Worm (Caenorhabditis elegans): ENCODE results near the gene bcmo-1.

The bcmo-1 gene

DNA sequence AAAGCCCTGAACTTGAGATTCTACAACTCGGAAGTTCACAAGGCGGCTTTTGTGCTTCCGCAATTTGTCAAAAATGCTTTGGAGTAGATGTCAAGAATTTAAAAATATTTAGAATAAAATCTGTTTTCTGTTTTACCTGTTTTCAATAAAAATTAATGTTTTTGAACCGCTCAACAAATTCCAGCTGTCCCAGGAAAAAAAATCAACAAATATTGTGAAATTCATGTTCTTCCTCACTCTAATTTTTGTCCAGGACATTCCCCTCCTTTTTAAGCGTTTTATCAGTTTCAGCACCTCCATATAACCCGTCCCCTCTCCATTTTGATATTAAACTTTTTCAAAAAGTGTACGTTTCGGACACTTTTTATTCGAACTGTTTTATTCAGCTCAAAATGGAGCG lies 19.8 kb upstream of the bcmo-1 start, which contains the start of gene Y46G5A.20:
TSS of gene Y46G5A.20 (plus strand) at position 301 of the 400 bp plus-strand sequence.
- no peak for TF ChIP-seq pha-4 (tag; optimal IDR thresholded peaks at IDR 0.05)
- TF ChIP-seq syd-9 (tag; optimal IDR thresholded peaks at IDR 0.05): no peak
- TF ChIP-seq fkh-10 (GFP tag; optimal IDR thresholded peaks at IDR 0.05): no peak
- TF ChIP-seq hlh-6 (tag; optimal IDR thresholded peaks at IDR 0.05): no peak
- TF ChIP-seq ztf-16 (tag; optimal IDR thresholded peaks at IDR 0.05): no peak
- no peak for TF ChIP-seq ceh-2 (tag; optimal IDR thresholded peaks at IDR 0.05)
- no peak for TF ChIP-seq fax-1 (tag; optimal IDR thresholded peaks at IDR 0.05)
- no peak for TF ChIP-seq lin-11 (tag; optimal IDR thresholded peaks at IDR 0.05)
- TF ChIP-seq sdc-2 (tag; optimal IDR thresholded peaks at IDR 0.05): no peak
- TF ChIP-seq unc-86 (tag; optimal IDR thresholded peaks at IDR 0.05): no peak
- TF ChIP-seq hlh-8 (tag; optimal IDR thresholded peaks at IDR 0.05): no peak

DNA sequence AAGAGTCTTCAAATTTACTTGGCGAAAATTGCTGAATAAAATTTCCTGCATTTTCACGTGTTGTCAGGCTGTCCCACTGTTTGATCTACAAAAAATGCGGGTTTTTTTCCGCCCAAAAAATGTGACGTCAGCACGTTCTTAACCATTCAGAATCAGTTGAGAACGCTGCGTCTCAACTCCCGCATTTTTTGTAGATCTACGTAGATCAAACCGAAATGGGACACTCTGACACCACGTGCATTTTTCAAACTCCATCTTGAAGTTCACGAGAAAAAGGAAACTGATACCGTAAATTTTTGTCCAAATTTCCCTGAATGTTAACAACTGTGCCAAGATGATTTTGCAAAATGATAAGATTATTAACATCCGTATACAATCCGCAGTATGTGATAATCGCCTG lies 17.2 kb upstream of the bcmo-1 start:
- TF ChIP-seq hlh-30 (tag; optimal IDR thresholded peaks at IDR 0.05; ENCODE audit: insufficient read depth) (no peak), pag-3 (tag; optimal IDR thresholded peaks at IDR 0.05; ENCODE audit: borderline replicate concordance) (no peak), pqm-1 (tag; optimal IDR thresholded peaks at IDR 0.05) (no peak), ceh-22 (tag; optimal IDR thresholded peaks at IDR 0.05) (no peak), hlh-13 (GFP tag; optimal IDR thresholded peaks at IDR 0.05) (no peak)

DNA sequence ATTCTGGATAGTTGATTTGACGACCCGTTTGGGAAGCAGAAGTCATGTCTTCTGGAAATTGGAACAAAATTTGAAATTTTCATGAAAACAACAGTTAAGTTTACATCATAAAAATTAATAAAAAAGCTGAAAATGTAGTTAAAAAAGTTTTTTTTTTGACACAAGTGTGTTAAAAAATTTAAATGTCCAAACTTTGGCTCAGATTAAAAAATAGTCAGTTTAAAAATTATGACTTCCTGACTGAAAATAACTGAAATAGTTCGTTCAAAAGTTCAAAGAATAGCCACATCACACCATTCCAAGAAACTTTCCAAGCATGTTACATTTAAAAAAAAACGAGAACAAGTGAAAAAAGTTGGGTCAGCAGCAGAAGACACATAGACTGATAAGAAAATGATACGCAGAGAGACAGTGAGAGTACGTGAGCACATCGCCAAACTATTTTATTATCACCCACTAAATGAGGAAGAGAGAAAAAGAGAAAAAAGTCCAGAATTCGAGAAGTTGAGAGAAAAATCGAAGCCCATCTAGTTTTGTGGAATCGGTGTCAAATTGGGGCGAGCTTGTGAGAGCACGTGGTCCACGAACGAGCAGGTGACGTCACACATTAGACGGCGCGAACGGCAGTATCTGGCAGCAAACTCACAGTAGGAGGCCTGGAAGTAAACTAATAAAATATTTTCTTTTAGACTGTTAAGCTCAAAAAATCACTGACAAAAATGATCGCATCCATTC lies 13.9 kb upstream of the bcmo-1 start, which contains the start of gene acl-7:
TSS of gene acl-7 (minus strand) at position 51 of the 735 bp plus-strand sequence.
- no peak for TF ChIP-seq pha-4 (tag; optimal IDR thresholded peaks at IDR 0.05)
- peak; percentile 44 for TF ChIP-seq elt-2 (tag; optimal IDR thresholded peaks at IDR 0.05)

DNA sequence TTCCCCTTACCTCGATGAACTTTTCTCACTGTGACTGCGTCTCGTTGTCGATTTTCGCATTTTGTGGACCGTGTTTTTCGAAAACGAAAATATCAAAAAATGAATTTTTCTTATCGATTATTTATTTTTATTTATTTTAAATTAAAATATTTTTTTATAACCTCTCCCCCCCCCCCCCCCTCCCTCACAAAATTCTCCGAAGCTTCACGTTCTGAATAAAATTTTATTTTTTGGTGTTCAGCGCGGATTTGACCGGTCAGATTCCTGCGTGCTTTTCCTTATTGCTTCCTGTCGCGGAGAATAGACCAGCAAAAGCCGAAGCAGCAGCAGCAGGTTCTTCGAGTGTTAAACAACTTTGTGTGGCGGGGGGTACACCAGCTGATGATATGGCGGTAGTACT lies 12.0 kb upstream of the bcmo-1 start, which contains the start of gene Y46G5A.22:
TSS of gene Y46G5A.22 (minus strand) at position 101 of the 400 bp plus-strand sequence.
- no peak for TF ChIP-seq npax-4 (tag; optimal IDR thresholded peaks at IDR 0.05)
- no peak for TF ChIP-seq T23F11.4 (GFP tag; optimal IDR thresholded peaks at IDR 0.05)
- TF ChIP-seq dve-1 (tag; optimal IDR thresholded peaks at IDR 0.05): no peak
- no peak for TF ChIP-seq hlh-15 (tag; optimal IDR thresholded peaks at IDR 0.05)

DNA sequence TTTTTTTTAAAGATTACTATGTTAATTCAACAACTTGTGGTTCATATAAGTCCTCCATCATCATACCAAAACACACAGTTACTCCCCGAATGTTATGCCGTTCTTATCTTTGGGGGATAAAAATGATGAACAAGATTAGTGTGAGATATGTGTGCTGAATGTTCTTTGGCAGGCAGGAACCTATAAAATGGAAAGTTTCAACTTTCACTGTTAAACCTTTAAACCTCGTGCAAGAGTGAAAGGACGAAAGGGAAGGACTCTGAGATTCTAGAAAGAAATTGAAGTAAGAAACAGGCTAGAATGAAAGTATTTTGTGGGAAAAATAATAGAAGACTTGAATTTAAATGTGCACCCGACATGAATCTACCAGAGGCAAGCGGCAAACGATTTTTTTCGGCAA lies 10.5 kb upstream of the bcmo-1 start:
- TF ChIP-seq ceh-45 (GFP tag; IDR thresholded peaks at IDR 0.05) (no peak), pqm-1 (tag; optimal IDR thresholded peaks at IDR 0.05) (no peak), lim-6 (tag; optimal IDR thresholded peaks at IDR 0.05) (no peak), sdc-2 (tag; optimal IDR thresholded peaks at IDR 0.05) (no peak), pha-4 (tag; optimal IDR thresholded peaks at IDR 0.05) (no peak), ceh-24 (tag; optimal IDR thresholded peaks at IDR 0.05) (no peak), pros-1 (tag; optimal IDR thresholded peaks at IDR 0.05) (no peak), ceh-18 (tag; optimal IDR thresholded peaks at IDR 0.05) (no peak), syd-9 (tag; optimal IDR thresholded peaks at IDR 0.05) (no peak), ahr-1 (tag; optimal IDR thresholded peaks at IDR 0.05) (no peak), ceh-48 (tag; optimal IDR thresholded peaks at IDR 0.05) (no peak), ceh-34 (tag; optimal IDR thresholded peaks at IDR 0.05) (no peak), unc-42 (tag; optimal IDR thresholded peaks at IDR 0.05) (no peak), unc-55 (GFP tag; optimal IDR thresholded peaks at IDR 0.05) (no peak), ceh-22 (tag; optimal IDR thresholded peaks at IDR 0.05) (no peak)

DNA sequence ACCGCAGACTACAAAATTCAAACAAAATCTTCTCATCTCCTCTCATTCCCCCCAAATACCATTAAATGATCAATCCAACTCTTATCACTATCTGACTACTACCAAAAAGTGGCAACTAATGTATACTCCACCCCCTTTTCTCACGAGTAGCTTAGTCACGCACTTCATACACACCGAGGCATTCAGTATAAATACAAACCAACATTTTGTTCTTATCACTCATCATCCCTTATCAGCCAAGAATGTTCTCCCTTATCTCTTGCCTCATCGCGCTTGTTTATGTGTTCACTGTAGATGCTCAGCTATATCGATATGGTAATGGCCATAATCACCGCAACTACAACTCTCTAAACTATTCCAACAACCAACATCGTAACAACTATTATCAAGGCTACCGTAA lies 7.0 kb upstream of the bcmo-1 start, which contains the start of gene Y46G5A.36:
TSS of gene Y46G5A.36 (plus strand) at position 243 of the 400 bp plus-strand sequence.
- TF ChIP-seq hlh-13 (GFP tag; optimal IDR thresholded peaks at IDR 0.05) (no peak), nfya-1 (tag; optimal IDR thresholded peaks at IDR 0.05) (no peak), pqm-1 (tag; optimal IDR thresholded peaks at IDR 0.05) (no peak), ceh-2 (tag; optimal IDR thresholded peaks at IDR 0.05) (no peak), ceh-48 (tag; optimal IDR thresholded peaks at IDR 0.05) (no peak), elt-2 (tag; optimal IDR thresholded peaks at IDR 0.05) (peak; percentile 94)
